Worm (Caenorhabditis elegans): ENCODE measurements around the gene Y43C5A.7.

DNA sequence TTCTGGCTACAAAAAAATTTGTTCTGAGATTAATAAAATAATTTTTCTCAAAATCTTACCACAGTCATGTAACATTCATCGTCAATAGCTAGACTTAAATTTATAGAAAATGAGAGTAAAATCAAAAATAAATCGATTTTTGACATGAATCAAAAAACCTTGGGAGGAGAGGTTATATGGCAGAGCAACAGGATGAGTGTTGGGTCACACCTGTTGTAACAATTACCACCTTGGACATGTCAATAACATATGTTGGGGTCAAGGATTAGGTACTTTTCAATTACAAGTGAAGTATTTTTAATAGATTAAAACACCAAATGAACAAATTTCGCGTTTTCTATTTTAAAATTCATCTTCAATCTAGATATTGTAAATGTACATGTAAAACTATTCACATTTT lies 35.4 kb upstream of the Y43C5A.7 start, which contains the start of gene lipl-7:
- no peak for TF ChIP-seq nhr-76 (tag; optimal IDR thresholded peaks at IDR 0.05)
- no peak for TF ChIP-seq elt-1 (tag; optimal IDR thresholded peaks at IDR 0.05; ENCODE audit: borderline replicate concordance, insufficient read depth)
- no peak for TF ChIP-seq nhr-28 (tag; optimal IDR thresholded peaks at IDR 0.05)
- TF ChIP-seq ztf-11 (tag; optimal IDR thresholded peaks at IDR 0.05) = no peak
- no peak for TF ChIP-seq bed-3 (GFP tag; optimal IDR thresholded peaks at IDR 0.05)
- no peak for TF ChIP-seq pha-4 (tag; optimal IDR thresholded peaks at IDR 0.05)
- no peak for TF ChIP-seq lin-13 (tag; optimal IDR thresholded peaks at IDR 0.05)
- TF ChIP-seq ces-1 (GFP tag; optimal IDR thresholded peaks at IDR 0.05) = no peak

All from whole organism, mixed stage, embryonic.